Worm (Caenorhabditis elegans): ENCODE measurements around the gene sre-51.

ce11 chrII:12266797-12267196, 44.9 kb upstream of the sre-51 start:
- TF ChIP-seq hmg-4 (GFP tag; optimal IDR thresholded peaks at IDR 0.05): no peak
- TF ChIP-seq flt-1 (GFP tag; IDR thresholded peaks at IDR 0.05): no peak

All from whole organism, early embryonic.